Fruit fly (Drosophila melanogaster) whole organism, wandering third instar larva: ENCODE results near the gene Trf5.
A peak's percentile ranks its signal among the peaks of the same experiment; 100 is the strongest.

Source experiments
- Dif ChIP-seq: fragments of 200-275, 200-300 bp; sonication (Bioruptor generic); optimal IDR thresholded peaks from 2 replicates; lab custom pipeline; 2018; ENCODE audit warnings: missing biosample characterization, missing genetic modification characterization; ENCODE audit not compliant: partially characterized antibody
- GATAd ChIP-seq: sonication (Bioruptor generic); optimal IDR thresholded peaks from 2 replicates; lab custom pipeline; 2016; ENCODE audit warnings: missing biosample characterization, missing genetic modification characterization
- Mio ChIP-seq: sonication (Bioruptor generic); optimal IDR thresholded peaks from 2 replicates; lab custom pipeline; 2016; ENCODE audit warnings: missing biosample characterization, missing genetic modification characterization
- dmrt93B ChIP-seq: fragments of 200-800 bp; sonication (Bioruptor generic); optimal IDR thresholded peaks from 2 replicates; lab custom pipeline; 2018; ENCODE audit warnings: missing biosample characterization, mild to moderate bottlenecking, missing genetic modification characterization
- fru ChIP-seq: fragments of 200-800 bp; sonication (Bioruptor generic); optimal IDR thresholded peaks from 3 replicates; lab custom pipeline; 2016; ENCODE audit warnings: missing biosample characterization, mild to moderate bottlenecking, missing genetic modification characterization
- sv ChIP-seq: fragments of 200-800 bp; sonication (Bioruptor generic); optimal IDR thresholded peaks from 3 replicates; lab custom pipeline; 2016; ENCODE audit warnings: missing biosample characterization, missing genetic modification characterization

- no peak for TF ChIP-seq dmrt93B (GFP tag; lab: Kevin White, UChicago)
- no peak for TF ChIP-seq Mio (GFP tag; lab: Kevin White, UChicago)
- TF ChIP-seq Dif (GFP tag; lab: Kevin White, UChicago) = no peak
- TF ChIP-seq sv (GFP tag; lab: Kevin White, UChicago) = no peak
- TF ChIP-seq fru = peak; percentile 4
- no peak for TF ChIP-seq GATAd
Observed at dm6 chr2L:2721317-2721716, 25.1 kb upstream of the Trf5 start.
